Worm (Caenorhabditis elegans) whole organism, mixed stage, embryonic: ENCODE data around the gene nbs-1.

Experiments used
- nhr-76 ChIP-seq: sonication (generic microtip); optimal IDR thresholded peaks from 2 replicates; lab custom pipeline; 2017; ENCODE audit warnings: missing biosample characterization, missing genetic modification characterization
- pha-4 ChIP-seq: fragments of 150-350 bp; optimal IDR thresholded peaks from 2 replicates; lab custom pipeline; 2018; ENCODE audit warnings: missing biosample characterization, missing genetic modification reagents, missing genetic modification characterization

ce11 chrII:11048930-11049329 lies 47.3 kb downstream of the nbs-1 start, which contains the start of gene F33A8.4:
- no peak for TF ChIP-seq nhr-76 (tag; lab: Kevin White, UChicago)
- no peak for TF ChIP-seq pha-4 (tag; lab: Kevin White, UChicago)
